Worm (Caenorhabditis elegans): Measurements from ENCODE around the gene C28H8.8.

Gene C28H8.8

ce11 chrIII:5908408-5908807, 19.8 kb upstream of the C28H8.8 start, which contains the start of gene C28H8.3:
TSS of gene C28H8.3 (plus strand) at chrIII:5908700.
- no peak for TF ChIP-seq lin-35 (GFP tag; optimal IDR thresholded peaks at IDR 0.05)
- TF ChIP-seq fkh-10 (GFP tag; optimal IDR thresholded peaks at IDR 0.05): no peak
- TF ChIP-seq mep-1 (tag; optimal IDR thresholded peaks at IDR 0.05): no peak
- no peak for TF ChIP-seq C16A3.4 (tag; optimal IDR thresholded peaks at IDR 0.05)
- no peak for TF ChIP-seq nhr-76 (tag; optimal IDR thresholded peaks at IDR 0.05)
- TF ChIP-seq Y116A8C.19 (tag; optimal IDR thresholded peaks at IDR 0.05; ENCODE audit: borderline replicate concordance): no peak
- no peak for TF ChIP-seq zip-4 (GFP tag; optimal IDR thresholded peaks at IDR 0.05)
- no peak for TF ChIP-seq snpc-4 (tag; optimal IDR thresholded peaks at IDR 0.05)
- no peak for TF ChIP-seq fos-1 (tag; optimal IDR thresholded peaks at IDR 0.05)
- no peak for TF ChIP-seq isw-1 (GFP tag; IDR thresholded peaks at IDR 0.05)
- TF ChIP-seq hpl-2 (GFP tag; optimal IDR thresholded peaks at IDR 0.05): no peak
- no peak for TF ChIP-seq nhr-28 (tag; optimal IDR thresholded peaks at IDR 0.05)

ce11 chrIII:5906749-5907148, 18.2 kb upstream of the C28H8.8 start, which contains the start of gene erd-2.2:
TSS of gene erd-2.2 (plus strand) at chrIII:5907049.
- TF ChIP-seq mep-1 (tag; optimal IDR thresholded peaks at IDR 0.05): no peak
- TF ChIP-seq fkh-4 (tag; optimal IDR thresholded peaks at IDR 0.05; ENCODE audit: borderline replicate concordance): no peak
- TF ChIP-seq nhr-19 (GFP tag; conservative IDR thresholded peaks at IDR 0.05): no peak
- peak; percentile 43 for TF ChIP-seq nhr-85 (tag)
- no peak for TF ChIP-seq unc-62 (GFP tag; optimal IDR thresholded peaks at IDR 0.05)
- peak; percentile 30 for TF ChIP-seq blmp-1 (tag; optimal IDR thresholded peaks at IDR 0.05)
- no peak for TF ChIP-seq nhr-90 (tag; optimal IDR thresholded peaks at IDR 0.05; ENCODE audit: poor library complexity)
- no peak for TF ChIP-seq efl-1 (optimal IDR thresholded peaks at IDR 0.05)
- TF ChIP-seq efl-1 (GFP tag; optimal IDR thresholded peaks at IDR 0.05 in 1 of 2): peak in 1 of 2 experiments; percentile 31

ce11 chrIII:5906059-5906458, 17.5 kb upstream of the C28H8.8 start, which contains the start of gene dpff-1:
TSS of gene dpff-1 (minus strand) at chrIII:5906346.
- no peak for TF ChIP-seq ets-5 (GFP tag; IDR thresholded peaks at IDR 0.05)
- no peak for TF ChIP-seq irx-1 (tag; optimal IDR thresholded peaks at IDR 0.05)
- TF ChIP-seq C34B4.2 (tag; optimal IDR thresholded peaks at IDR 0.05): no peak
- TF ChIP-seq C04F5.9 (tag; optimal IDR thresholded peaks at IDR 0.05): no peak
- no peak for TF ChIP-seq nhr-237 (tag; optimal IDR thresholded peaks at IDR 0.05)
- no peak for TF ChIP-seq ztf-4 (tag; optimal IDR thresholded peaks at IDR 0.05)
- TF ChIP-seq jun-1 (tag; optimal IDR thresholded peaks at IDR 0.05): no peak
- no peak for TF ChIP-seq nhr-85 (tag)
- no peak for TF ChIP-seq fkh-8 (tag; optimal IDR thresholded peaks at IDR 0.05)
- no peak for TF ChIP-seq hlh-17 (GFP tag; optimal IDR thresholded peaks at IDR 0.05; ENCODE audit: borderline replicate concordance)
- no peak for TF ChIP-seq ceh-88 (GFP tag; IDR thresholded peaks at IDR 0.05)
- TF ChIP-seq fkh-10 (GFP tag; optimal IDR thresholded peaks at IDR 0.05): no peak
- TF ChIP-seq pag-3 (tag; optimal IDR thresholded peaks at IDR 0.05; ENCODE audit: borderline replicate concordance, insufficient read depth): no peak
- no peak for TF ChIP-seq skn-1 (tag; optimal IDR thresholded peaks at IDR 0.05)
- TF ChIP-seq mef-2 (tag; optimal IDR thresholded peaks at IDR 0.05): no peak
- peak; percentile 7 for TF ChIP-seq nhr-47 (tag; optimal IDR thresholded peaks at IDR 0.05)
- no peak for TF ChIP-seq pax-3 (tag; optimal IDR thresholded peaks at IDR 0.05)
- TF ChIP-seq nhr-71 (tag; optimal IDR thresholded peaks at IDR 0.05): peak; percentile 38
- TF ChIP-seq tbx-2 (tag; optimal IDR thresholded peaks at IDR 0.05): no peak
- TF ChIP-seq lin-35 (GFP tag; optimal IDR thresholded peaks at IDR 0.05): peak; percentile 36 to 54
- no peak for TF ChIP-seq fos-1 (tag; optimal IDR thresholded peaks at IDR 0.05)
- no peak for TF ChIP-seq dsc-1 (tag; optimal IDR thresholded peaks at IDR 0.05)
- TF ChIP-seq unc-130 (tag; optimal IDR thresholded peaks at IDR 0.05): peak; percentile 11
- peak; percentile 22 to 42 for TF ChIP-seq lsy-2 (tag; optimal IDR thresholded peaks at IDR 0.05)
- no peak for TF ChIP-seq mep-1 (tag; optimal IDR thresholded peaks at IDR 0.05)
- no peak for TF ChIP-seq pqm-1 (tag; optimal IDR thresholded peaks at IDR 0.05)
- TF ChIP-seq blmp-1 (tag; optimal IDR thresholded peaks at IDR 0.05): no peak
- TF ChIP-seq ztf-11 (tag; optimal IDR thresholded peaks at IDR 0.05): no peak
- no peak for TF ChIP-seq mab-9 (GFP tag; IDR thresholded peaks at IDR 0.05)
- TF ChIP-seq egl-27 (tag; optimal IDR thresholded peaks at IDR 0.05): no peak
- no peak for TF ChIP-seq nhr-11 (tag; optimal IDR thresholded peaks at IDR 0.05)
- no peak for TF ChIP-seq nhr-20 (tag; optimal IDR thresholded peaks at IDR 0.05)
- TF ChIP-seq ceh-63 (GFP tag; optimal IDR thresholded peaks at IDR 0.05): no peak
- TF ChIP-seq nhr-12 (tag; optimal IDR thresholded peaks at IDR 0.05): no peak
- no peak for TF ChIP-seq unc-62 (GFP tag; optimal IDR thresholded peaks at IDR 0.05)
- TF ChIP-seq nhr-77 (tag; optimal IDR thresholded peaks at IDR 0.05): no peak
- TF ChIP-seq nhr-84 (tag; optimal IDR thresholded peaks at IDR 0.05): no peak
